Worm (Caenorhabditis elegans) whole organism, young adult: ENCODE measurements around the gene spp-21.

Experiments
- B0035.1 ChIP-seq: sonication (generic microtip); optimal IDR thresholded peaks from 2 replicates; lab custom pipeline; 2016; ENCODE audit warnings: missing genetic modification characterization, mild to moderate bottlenecking, missing compliant biosample characterization, missing genotype, missing genetic modification reagents
- B0336.3 ChIP-seq: fragments of 200-800 bp; sonication (Bioruptor generic); IDR thresholded peaks from 2 replicates; pipeline ENCODE4 v1.3.6; 2022; ENCODE audit warnings: missing genetic modification characterization, missing compliant biosample characterization
- C17E4.6 ChIP-seq: fragments of 200-800 bp; sonication (Bioruptor generic); IDR thresholded peaks from 2 replicates; pipeline ENCODE4 v1.3.6; 2022; ENCODE audit warnings: missing genetic modification reagents, missing genetic modification characterization, missing compliant biosample characterization
- D2030.7 ChIP-seq: fragments of 200-800 bp; sonication (Bioruptor generic); IDR thresholded peaks from 2 replicates; pipeline ENCODE4 v1.3.6; 2022; ENCODE audit warnings: missing genetic modification reagents, missing genetic modification characterization, missing compliant biosample characterization
- F22D6.2 ChIP-seq: sonication (generic microtip); optimal IDR thresholded peaks from 2 replicates; lab custom pipeline; 2016; ENCODE audit warnings: mild to moderate bottlenecking, missing genetic modification characterization, missing compliant biosample characterization
- F39B2.1 ChIP-seq: fragments of 200-800 bp; sonication (Bioruptor generic); IDR thresholded peaks from 2 replicates; pipeline ENCODE4 v1.3.6; 2022; ENCODE audit warnings: missing genetic modification reagents, missing genetic modification characterization, missing compliant biosample characterization
- F55B11.4 ChIP-seq: sonication (generic microtip); optimal IDR thresholded peaks from 2 replicates; lab custom pipeline; 2016; ENCODE audit warnings: missing compliant biosample characterization, missing genetic modification characterization, borderline replicate concordance; ENCODE audit not compliant: insufficient read depth
- K12H6.12 ChIP-seq: fragments of 200-800 bp; sonication (Bioruptor generic); optimal IDR thresholded peaks from 2 replicates; lab custom pipeline; 2018; ENCODE audit warnings: mild to moderate bottlenecking, missing genetic modification characterization, missing compliant biosample characterization
- Y53G8AR.9 ChIP-seq: fragments of 200-800 bp; sonication (Bioruptor generic); conservative IDR thresholded peaks from 2 replicates; pipeline ENCODE4 v1.3.6; 2022; ENCODE audit warnings: missing genetic modification reagents, missing genetic modification characterization, missing compliant biosample characterization
- atf-7 ChIP-seq: sonication (generic microtip); optimal IDR thresholded peaks from 2 replicates; lab custom pipeline; 2017; ENCODE audit warnings: mild to moderate bottlenecking, missing genetic modification characterization, missing compliant biosample characterization
- athp-1 ChIP-seq: sonication (generic microtip); optimal IDR thresholded peaks from 2 replicates; lab custom pipeline; 2017; ENCODE audit warnings: mild to moderate bottlenecking, missing genetic modification characterization, missing compliant biosample characterization
- attf-5 ChIP-seq: fragments of 200-800 bp; sonication (Bioruptor generic); optimal IDR thresholded peaks from 2 replicates; lab custom pipeline; 2018; ENCODE audit warnings: mild to moderate bottlenecking, missing genetic modification characterization, missing compliant biosample characterization
- cebp-1 ChIP-seq, 2 experiments: fragments of 200-800 bp in 1 of 2; sonication (Bioruptor generic) in 1 of 2; sonication (generic microtip) in 1 of 2; IDR thresholded peaks in 1 of 2; optimal IDR thresholded peaks in 1 of 2; 2 replicates each; pipeline versions ENCODE4 v1.3.6 to Lab custom; 2017 to 2022; ENCODE audit warnings: missing compliant biosample characterization in 2 of 2, missing genetic modification characterization in 2 of 2, mild to moderate bottlenecking in 1 of 2, missing genetic modification reagents in 1 of 2, moderate library complexity in 1 of 2
- ceh-27 ChIP-seq: fragments of 200-800 bp; sonication (Bioruptor generic); optimal IDR thresholded peaks from 2 replicates; lab custom pipeline; 2018; ENCODE audit warnings: mild to moderate bottlenecking, missing genetic modification characterization, moderate library complexity, missing compliant biosample characterization
- ceh-79 ChIP-seq: sonication (generic microtip); optimal IDR thresholded peaks from 2 replicates; lab custom pipeline; 2017; ENCODE audit warnings: mild to moderate bottlenecking, missing genetic modification characterization, missing compliant biosample characterization
- ceh-91 ChIP-seq: fragments of 200-800 bp; sonication (Bioruptor generic); IDR thresholded peaks from 2 replicates; pipeline ENCODE4 v1.3.6; 2022; ENCODE audit warnings: missing genetic modification reagents, missing genetic modification characterization, missing compliant biosample characterization
- chd-7 ChIP-seq: sonication (generic microtip); optimal IDR thresholded peaks from 2 replicates; lab custom pipeline; 2016; ENCODE audit warnings: mild to moderate bottlenecking, missing genetic modification characterization, moderate library complexity, missing compliant biosample characterization
- dox-1 ChIP-seq: fragments of 200-800 bp; sonication (Bioruptor generic); IDR thresholded peaks from 2 replicates; pipeline ENCODE4 v1.3.6; 2022; ENCODE audit warnings: missing genetic modification reagents, missing genetic modification characterization, missing compliant biosample characterization
- ets-4 ChIP-seq: fragments of 200-800 bp; sonication (Bioruptor generic); optimal IDR thresholded peaks from 2 replicates; lab custom pipeline; 2018; ENCODE audit warnings: mild to moderate bottlenecking, missing genetic modification characterization, missing compliant biosample characterization
- gei-17 ChIP-seq: fragments of 200-800 bp; sonication (Bioruptor generic); optimal IDR thresholded peaks from 2 replicates; lab custom pipeline; 2018; ENCODE audit warnings: mild to moderate bottlenecking, missing genetic modification characterization, missing compliant biosample characterization
- hmg-1.2 ChIP-seq: fragments of 200-800 bp; sonication (Bioruptor generic); IDR thresholded peaks from 2 replicates; pipeline ENCODE4 v1.3.6; 2022; ENCODE audit warnings: missing genetic modification reagents, missing genetic modification characterization, missing compliant biosample characterization
- hsf-1 ChIP-seq: fragments of 200-800 bp; sonication (Bioruptor generic); IDR thresholded peaks from 2 replicates; pipeline ENCODE4 v1.3.6; 2022; ENCODE audit warnings: missing genetic modification reagents, missing genetic modification characterization, missing compliant biosample characterization
- lin-35 ChIP-seq, 3 experiments: fragments of 150-350 bp in 2 of 3; sonication (generic microtip) in 1 of 3; optimal IDR thresholded peaks; 2 replicates each; lab custom pipeline; 2014 to 2018; ENCODE audit warnings: missing biosample characterization in 3 of 3, missing genetic modification characterization in 3 of 3, missing genetic modification reagents in 3 of 3
- lin-40 ChIP-seq: sonication (generic microtip); optimal IDR thresholded peaks from 2 replicates; lab custom pipeline; 2016; ENCODE audit warnings: missing genetic modification characterization, mild to moderate bottlenecking, missing compliant biosample characterization, missing genotype, missing genetic modification reagents
- madf-10 ChIP-seq: sonication (generic microtip); optimal IDR thresholded peaks from 2 replicates; lab custom pipeline; 2016; ENCODE audit warnings: mild to moderate bottlenecking, missing genetic modification characterization, missing compliant biosample characterization
- mcd-1 ChIP-seq: fragments of 200-800 bp; sonication (Bioruptor generic); IDR thresholded peaks from 2 replicates; pipeline ENCODE4 v1.3.6; 2022; ENCODE audit warnings: missing genetic modification reagents, missing genetic modification characterization, missing compliant biosample characterization
- nfyb-1 ChIP-seq: fragments of 200-800 bp; sonication (Bioruptor generic); IDR thresholded peaks from 2 replicates; pipeline ENCODE4 v1.3.6; 2022; ENCODE audit warnings: missing genetic modification reagents, missing genetic modification characterization, missing compliant biosample characterization
- nhr-179 ChIP-seq: sonication (generic microtip); optimal IDR thresholded peaks from 2 replicates; lab custom pipeline; 2016; ENCODE audit warnings: mild to moderate bottlenecking, missing genetic modification characterization, missing compliant biosample characterization
- nhr-80 ChIP-seq: sonication (generic microtip); optimal IDR thresholded peaks from 2 replicates; lab custom pipeline; 2016; ENCODE audit warnings: missing genetic modification characterization, missing compliant biosample characterization
- pbrm-1 ChIP-seq: fragments of 200-800 bp; sonication (Bioruptor generic); IDR thresholded peaks from 2 replicates; pipeline ENCODE4 v1.3.6; 2022; ENCODE audit warnings: missing genetic modification reagents, missing genetic modification characterization, missing compliant biosample characterization
- repo-1 ChIP-seq: sonication (generic microtip); optimal IDR thresholded peaks from 2 replicates; lab custom pipeline; 2017; ENCODE audit warnings: mild to moderate bottlenecking, missing genetic modification characterization, missing compliant biosample characterization
- snpc-4 ChIP-seq, 5 experiments: fragments of 150-350 bp in 1 of 5; sonication (generic microtip) in 4 of 5; optimal IDR thresholded peaks; 2 replicates each; lab custom pipeline; 2014 to 2018; ENCODE audit warnings: missing genetic modification characterization in 5 of 5, missing biosample characterization in 3 of 5, antibody characterized with exemption in 2 of 5, mild to moderate bottlenecking in 2 of 5, missing compliant biosample characterization in 2 of 5, missing genotype in 2 of 5, moderate library complexity in 2 of 5, missing genetic modification reagents in 1 of 5
- somi-1 ChIP-seq: fragments of 200-800 bp; sonication (Bioruptor generic); optimal IDR thresholded peaks from 2 replicates; lab custom pipeline; 2018; ENCODE audit warnings: mild to moderate bottlenecking, missing genetic modification characterization, missing compliant biosample characterization
- tlf-1 ChIP-seq: fragments of 200-800 bp; sonication (Bioruptor generic); optimal IDR thresholded peaks from 2 replicates; lab custom pipeline; 2018; ENCODE audit warnings: mild to moderate bottlenecking, missing genetic modification characterization, missing compliant biosample characterization
- xnd-1 ChIP-seq: sonication (generic microtip); optimal IDR thresholded peaks from 2 replicates; lab custom pipeline; 2016; ENCODE audit warnings: missing genotype, missing genetic modification reagents, missing genetic modification characterization, missing compliant biosample characterization
- zfh-2 ChIP-seq: fragments of 200-800 bp; sonication (Bioruptor generic); conservative IDR thresholded peaks from 2 replicates; pipeline ENCODE4 v1.3.6; 2022; ENCODE audit warnings: missing genetic modification reagents, missing genetic modification characterization, missing compliant biosample characterization
- zim-3 ChIP-seq: sonication (generic microtip); optimal IDR thresholded peaks from 2 replicates; lab custom pipeline; 2017; ENCODE audit warnings: mild to moderate bottlenecking, missing genetic modification characterization, moderate library complexity, missing compliant biosample characterization
- ztf-18 ChIP-seq: sonication (generic microtip); optimal IDR thresholded peaks from 2 replicates; lab custom pipeline; 2016; ENCODE audit warnings: missing genotype, mild to moderate bottlenecking, missing genetic modification characterization, missing compliant biosample characterization
- ztf-6 ChIP-seq: fragments of 200-800 bp; sonication (Bioruptor generic); IDR thresholded peaks from 2 replicates; pipeline ENCODE4 v1.3.6; 2022; ENCODE audit warnings: missing genetic modification reagents, missing genetic modification characterization, missing compliant biosample characterization

The spp-21 gene

ce11 chrX:11467320-11467732 lies 22.6 kb upstream of the spp-21 start:
- TF ChIP-seq ztf-6 (no peak), B0035.1 (peak; percentile 4), zim-3 (tag; lab: Kevin White, UChicago) (peak; percentile 51), attf-5 (GFP tag; lab: Kevin White, UChicago) (peak; percentile 59), gei-17 (GFP tag; lab: Kevin White, UChicago) (peak; percentile 6), nhr-179 (peak; percentile 9), chd-7 (tag; lab: Kevin White, UChicago) (peak; percentile 60), nfyb-1 (GFP tag; lab: Robert Waterston, UW) (no peak), B0336.3 (GFP tag; lab: Robert Waterston, UW) (peak; percentile 55; the same call in 1 of the 2 replicates), K12H6.12 (peak; percentile 84), pbrm-1 (peak; percentile 8; the same call in 1 of the 2 replicates), zfh-2 (peak; percentile 96), athp-1 (no peak), madf-10 (peak; percentile 25), snpc-4 (GFP tag; optimal IDR thresholded peaks at IDR 0.05; lab: Kevin White, UChicago) (no peak), snpc-4 (tag; optimal IDR thresholded peaks at IDR 0.05; lab: Kevin White, UChicago) (peak in 1 of 4 experiments; percentile 22), ztf-18 (peak; percentile 9), F39B2.1 (GFP tag; lab: Robert Waterston, UW) (no peak), hmg-1.2 (GFP tag; lab: Robert Waterston, UW) (peak; percentile 22; the same call in 1 of the 2 replicates), cebp-1 (GFP tag; IDR thresholded peaks at IDR 0.05; lab: Robert Waterston, UW) (no peak), cebp-1 (tag; optimal IDR thresholded peaks at IDR 0.05; lab: Kevin White, UChicago) (peak; percentile 75), dox-1 (peak; percentile 44; the same call in 1 of the 2 replicates), repo-1 (tag; lab: Kevin White, UChicago) (no peak), somi-1 (GFP tag; lab: Kevin White, UChicago) (peak; percentile 67), nhr-80 (tag; lab: Kevin White, UChicago) (peak; percentile 77), atf-7 (tag; lab: Kevin White, UChicago) (no peak), tlf-1 (GFP tag; lab: Kevin White, UChicago) (peak; percentile 22), lin-40 (tag; lab: Kevin White, UChicago) (peak; percentile 28), mcd-1 (peak; percentile 12; the same call in 1 of the 2 replicates), lin-35 (GFP tag; optimal IDR thresholded peaks at IDR 0.05; lab: Kevin White, UChicago) (peak in 1 of 3 experiments; percentile 50)

DNA sequence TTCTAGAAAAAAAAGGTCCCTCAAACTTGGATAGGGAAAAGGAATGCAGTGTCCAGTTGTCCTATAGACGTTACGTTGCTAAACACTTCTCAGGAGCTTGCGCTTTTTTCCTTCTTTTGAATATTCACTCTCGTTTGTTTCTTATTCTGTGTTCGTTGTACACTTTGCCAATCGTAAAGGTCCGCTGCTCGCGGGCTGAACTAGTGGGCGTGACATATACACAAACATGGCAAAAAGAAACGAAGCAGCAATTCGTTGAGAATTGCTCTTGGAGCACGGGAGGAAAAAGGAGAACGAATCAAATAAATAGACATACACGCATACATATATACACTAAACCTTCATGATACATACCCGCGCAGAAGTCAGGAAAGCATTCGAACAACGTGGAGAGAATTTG lies 21.1 kb upstream of the spp-21 start:
- TF ChIP-seq repo-1 (tag; lab: Kevin White, UChicago): no peak
- no peak for TF ChIP-seq madf-10
- TF ChIP-seq zim-3 (tag; lab: Kevin White, UChicago): no peak
- no peak for TF ChIP-seq C17E4.6 (GFP tag; lab: Robert Waterston, UW)
- TF ChIP-seq B0336.3 (GFP tag; lab: Robert Waterston, UW): no peak
- TF ChIP-seq ceh-79 (tag; lab: Kevin White, UChicago): no peak
- TF ChIP-seq gei-17 (GFP tag; lab: Kevin White, UChicago): no peak
- no peak for TF ChIP-seq ets-4 (GFP tag; lab: Kevin White, UChicago)
- TF ChIP-seq ceh-27 (GFP tag; lab: Kevin White, UChicago): no peak
- TF ChIP-seq xnd-1 (tag; lab: Kevin White, UChicago): no peak
- no peak for TF ChIP-seq ceh-91 (GFP tag; lab: Robert Waterston, UW)
- TF ChIP-seq F55B11.4 (tag; lab: Kevin White, UChicago): no peak
- no peak for TF ChIP-seq Y53G8AR.9 (GFP tag; lab: Robert Waterston, UW)
- no peak for TF ChIP-seq F22D6.2 (tag; lab: Kevin White, UChicago)
- TF ChIP-seq attf-5 (GFP tag; lab: Kevin White, UChicago): no peak
- TF ChIP-seq zfh-2: no peak
- TF ChIP-seq hsf-1 (GFP tag; lab: Robert Waterston, UW): no peak
- TF ChIP-seq D2030.7: no peak
